Fruit fly (Drosophila melanogaster): Measurements from ENCODE around the gene CG10077.

The CG10077 gene

dm6 chr3L:6975875-6976274 lies 20.2 kb upstream of the CG10077 start (continued):
- TF ChIP-seq Usf (GFP tag; optimal IDR thresholded peaks at IDR 0.05) (no peak), CG6765 (GFP tag; optimal IDR thresholded peaks at IDR 0.05) (no peak), rib (GFP tag; IDR thresholded peaks at IDR 0.05) (0 out of 2 replicates have a peak, but pooled peaks have one; percentile 26), usp (GFP tag; optimal IDR thresholded peaks at IDR 0.05) (no peak), CG8290 (GFP tag; optimal IDR thresholded peaks at IDR 0.05) (no peak), CG8290 (tag; optimal IDR thresholded peaks at IDR 0.05) (peak in 1 of 2 experiments; percentile 21), fd102C (GFP tag; optimal IDR thresholded peaks at IDR 0.05) (no peak), zen (tag; optimal IDR thresholded peaks at IDR 0.05) (peak; percentile 19), Mrtf (GFP tag; IDR thresholded peaks at IDR 0.05) (0 out of 3 replicates have a peak, but pooled peaks have one; percentile 28), E2f1 (GFP tag; IDR thresholded peaks at IDR 0.05) (no peak), run (tag; optimal IDR thresholded peaks at IDR 0.05) (peak; percentile 21), abd-A (tag; optimal IDR thresholded peaks at IDR 0.05) (no peak), dan (GFP tag; IDR thresholded peaks at IDR 0.05) (no peak), Ada2b (GFP tag; IDR thresholded peaks at IDR 0.05) (no peak), CG32767 (GFP tag; IDR thresholded peaks at IDR 0.05) (no peak), nerfin-2 (GFP tag; IDR thresholded peaks at IDR 0.05; ENCODE audit: partially characterized antibody) (no peak), grau (tag; optimal IDR thresholded peaks at IDR 0.05) (no peak), vvl (GFP tag; IDR thresholded peaks at IDR 0.05) (peak; percentile 47; the same call in 1 of the 2 replicates), Hsf (GFP tag; optimal IDR thresholded peaks at IDR 0.05) (no peak), CG11398 (GFP tag; optimal IDR thresholded peaks at IDR 0.05) (no peak), CG17328 (GFP tag; IDR thresholded peaks at IDR 0.05) (no peak), psq (GFP tag; optimal IDR thresholded peaks at IDR 0.05) (no peak), Sry-δ (GFP tag; optimal IDR thresholded peaks at IDR 0.05) (no peak), CG14050 (GFP tag; IDR thresholded peaks at IDR 0.05) (no peak), CG13894 (tag; optimal IDR thresholded peaks at IDR 0.05) (no peak), Med (GFP tag) (peak; percentile 28)

dm6 chr3L:6972367-6972766 lies 16.7 kb upstream of the CG10077 start, which contains the start of gene CG10063:
CG10063 (minus strand) TSS chr3L:6972467.
- TF ChIP-seq gcm (GFP tag; optimal IDR thresholded peaks at IDR 0.05) (no peak), Lpt (GFP tag; optimal IDR thresholded peaks at IDR 0.05) (no peak), Dll (GFP tag; IDR thresholded peaks at IDR 0.05; ENCODE audit: partially characterized antibody) (no peak), emc (GFP tag; optimal IDR thresholded peaks at IDR 0.05) (no peak), unpg (GFP tag; optimal IDR thresholded peaks at IDR 0.05) (no peak), CG7928 (GFP tag; optimal IDR thresholded peaks at IDR 0.05) (no peak), gsb (GFP tag; IDR thresholded peaks at IDR 0.05) (no peak), CG10979 (tag; optimal IDR thresholded peaks at IDR 0.05) (no peak)

- no peak for TF ChIP-seq unc-4 (GFP tag; IDR thresholded peaks at IDR 0.05; ENCODE audit: partially characterized antibody)
- TF ChIP-seq BtbVII (GFP tag; optimal IDR thresholded peaks at IDR 0.05) = no peak
- TF ChIP-seq CG7745 (tag; optimal IDR thresholded peaks at IDR 0.05) = no peak
- no peak for TF ChIP-seq lov (optimal IDR thresholded peaks at IDR 0.05)
- TF ChIP-seq lov (GFP tag; IDR thresholded peaks at IDR 0.05) = no peak
- TF ChIP-seq Xrp1 (GFP tag; IDR thresholded peaks at IDR 0.05) = no peak
- TF ChIP-seq cwo (GFP tag; optimal IDR thresholded peaks at IDR 0.05) = no peak
- no peak for TF ChIP-seq pan (optimal IDR thresholded peaks at IDR 0.05)
- no peak for TF ChIP-seq pan (GFP tag; optimal IDR thresholded peaks at IDR 0.05 in 1 of 2, IDR thresholded peaks at IDR 0.05 in 1 of 2)
- no peak for TF ChIP-seq CG4820 (GFP tag; optimal IDR thresholded peaks at IDR 0.05)
- TF ChIP-seq gem (tag; optimal IDR thresholded peaks at IDR 0.05) = no peak
- TF ChIP-seq trem (tag; optimal IDR thresholded peaks at IDR 0.05) = no peak
- TF ChIP-seq CG5180 (GFP tag; optimal IDR thresholded peaks at IDR 0.05) = no peak
- TF ChIP-seq CG10565 (GFP tag; optimal IDR thresholded peaks at IDR 0.05) = no peak
- TF ChIP-seq CG17568 (GFP tag; optimal IDR thresholded peaks at IDR 0.05) = no peak
Measured at dm6 chr3L:6971298-6971697, 15.6 kb upstream of the CG10077 start.

Data from whole organism, embryonic.